Fruit fly (Drosophila melanogaster) whole organism, embryonic: ENCODE measurements around the gene Kdm3.

Source experiments
- Asciz ChIP-seq: fragments of 200-800 bp; sonication (Bioruptor generic); optimal IDR thresholded peaks from 2 replicates; lab custom pipeline; 2017; ENCODE audit warnings: missing biosample characterization, mild to moderate bottlenecking, missing genetic modification characterization, missing genetic modification reagents
- B-H2 ChIP-seq: fragments of 200-800 bp; sonication (Bioruptor generic); optimal IDR thresholded peaks from 2 replicates; lab custom pipeline; 2018; ENCODE audit warnings: missing biosample characterization, mild to moderate bottlenecking, missing genetic modification characterization
- CG10147 ChIP-seq: fragments of 200-800 bp; sonication (Bioruptor generic); optimal IDR thresholded peaks from 2 replicates; lab custom pipeline; 2019; ENCODE audit warnings: missing biosample characterization, mild to moderate bottlenecking, missing genetic modification characterization, moderate library complexity
- CG10209 ChIP-seq: fragments of 200-800 bp; sonication (Bioruptor generic); optimal IDR thresholded peaks from 3 replicates; lab custom pipeline; 2017; ENCODE audit warnings: missing biosample characterization, mild to moderate bottlenecking, missing genetic modification characterization, missing genetic modification reagents
- CG10321 ChIP-seq: fragments of 200-800 bp; sonication (Bioruptor generic); IDR thresholded peaks from 2 replicates; pipeline ENCODE4 v1.3.6; 2022; ENCODE audit warnings: missing biosample characterization, missing genetic modification characterization
- CG10431 ChIP-seq: fragments of 200-800 bp; sonication (Bioruptor generic); optimal IDR thresholded peaks from 3 replicates; lab custom pipeline; 2018; ENCODE audit warnings: missing biosample characterization, mild to moderate bottlenecking, missing genetic modification characterization
- CG10462 ChIP-seq: fragments of 200-800 bp; sonication (Bioruptor generic); optimal IDR thresholded peaks from 2 replicates; lab custom pipeline; 2016; ENCODE audit warnings: missing biosample characterization, missing genetic modification characterization
- CG11504 ChIP-seq: fragments of 200-800 bp; sonication (Bioruptor generic); optimal IDR thresholded peaks from 3 replicates; lab custom pipeline; 2019; ENCODE audit warnings: missing biosample characterization, mild to moderate bottlenecking, missing genetic modification characterization, moderate library complexity
- CG12391 ChIP-seq: fragments of 200-800 bp; sonication (Bioruptor generic); optimal IDR thresholded peaks from 3 replicates; lab custom pipeline; 2018; ENCODE audit warnings: missing biosample characterization, mild to moderate bottlenecking, missing genetic modification characterization, moderate library complexity
- CG15269 ChIP-seq: fragments of 200-800 bp; sonication (Bioruptor generic); optimal IDR thresholded peaks from 2 replicates; lab custom pipeline; 2018; ENCODE audit warnings: missing biosample characterization, mild to moderate bottlenecking, missing genetic modification characterization, moderate library complexity
- CG16815 ChIP-seq: fragments of 200-800 bp; sonication (Bioruptor generic); optimal IDR thresholded peaks from 3 replicates; lab custom pipeline; 2017; ENCODE audit warnings: missing biosample characterization, mild to moderate bottlenecking, missing genetic modification characterization
- CG17359 ChIP-seq: fragments of 200-800 bp; sonication (Bioruptor generic); optimal IDR thresholded peaks from 3 replicates; lab custom pipeline; 2018; ENCODE audit warnings: missing biosample characterization, mild to moderate bottlenecking, missing genetic modification characterization, moderate library complexity
- CG1832 ChIP-seq: fragments of 200-800 bp; sonication (Bioruptor generic); optimal IDR thresholded peaks from 2 replicates; lab custom pipeline; 2017; ENCODE audit warnings: missing biosample characterization, mild to moderate bottlenecking, missing genetic modification characterization, inconsistent platforms
- CG32767 ChIP-seq: fragments of 200-800 bp; sonication (Bioruptor generic); IDR thresholded peaks from 2 replicates; pipeline ENCODE4 v1.3.6; 2022; ENCODE audit warnings: missing biosample characterization, missing genetic modification characterization
- CG4854 ChIP-seq: fragments of 200-800 bp; sonication (Bioruptor generic); optimal IDR thresholded peaks from 2 replicates; lab custom pipeline; 2016; ENCODE audit warnings: missing biosample characterization, missing genetic modification characterization, inconsistent platforms
- CG7271 ChIP-seq: fragments of 200-800 bp; sonication (Bioruptor generic); optimal IDR thresholded peaks from 2 replicates; lab custom pipeline; 2018; ENCODE audit warnings: missing biosample characterization, mild to moderate bottlenecking, missing genetic modification characterization, moderate library complexity
- CG8290 ChIP-seq, 3 experiments: fragments of 200-800 bp; sonication (Bioruptor generic); optimal IDR thresholded peaks; 2 replicates each; lab custom pipeline; 2016 to 2019; ENCODE audit warnings: missing biosample characterization in 3 of 3, missing genetic modification characterization in 3 of 3, mild to moderate bottlenecking in 2 of 3, moderate library complexity in 1 of 3
- D ChIP-seq, 2 experiments: fragments of 200-800 bp in 1 of 2; fragments of >200 bp in 1 of 2; sonication (Bioruptor generic) in 1 of 2; optimal IDR thresholded peaks; 2 replicates in 1 of 2; 3 replicates in 1 of 2; lab custom pipeline; 2017; ENCODE audit warnings: mild to moderate bottlenecking in 1 of 2, missing biosample characterization in 1 of 2, missing genetic modification characterization in 1 of 2, missing genetic modification reagents in 1 of 2
- Dref ChIP-seq: fragments of 200-800 bp; sonication (Bioruptor generic); IDR thresholded peaks from 2 replicates; pipeline ENCODE4 v1.3.6; 2022; ENCODE audit warnings: missing biosample characterization, missing genetic modification characterization
- ERR ChIP-seq: fragments of 200-800 bp; sonication (Bioruptor generic); optimal IDR thresholded peaks from 2 replicates; lab custom pipeline; 2016; ENCODE audit warnings: missing biosample characterization, missing genetic modification characterization
- Hmr ChIP-seq: fragments of 200-800 bp; sonication (Bioruptor generic); optimal IDR thresholded peaks from 3 replicates; lab custom pipeline; 2017; ENCODE audit warnings: mild to moderate bottlenecking, missing biosample characterization, missing genetic modification reagents, missing genetic modification characterization
- Hr78 ChIP-seq, 2 experiments: fragments of 200-800 bp in 1 of 2; fragments of >200 bp in 1 of 2; sonication (Bioruptor generic) in 1 of 2; optimal IDR thresholded peaks; 2 replicates each; lab custom pipeline; 2017 to 2019; ENCODE audit warnings: missing biosample characterization in 2 of 2, missing genetic modification characterization in 2 of 2, mild to moderate bottlenecking in 1 of 2, moderate library complexity in 1 of 2
- Kr ChIP-seq: fragments of 200-800 bp; sonication (Bioruptor generic); optimal IDR thresholded peaks from 2 replicates; lab custom pipeline; 2017; ENCODE audit warnings: missing biosample characterization, mild to moderate bottlenecking, missing genetic modification characterization
- Lim3 ChIP-seq: fragments of 200-800 bp; sonication (Bioruptor generic); IDR thresholded peaks from 2 replicates; pipeline ENCODE4 v1.3.6; 2022; ENCODE audit warnings: missing biosample characterization, missing genetic modification characterization
- NK7.1 ChIP-seq: fragments of 200-800 bp; sonication (Bioruptor generic); optimal IDR thresholded peaks from 3 replicates; lab custom pipeline; 2016; ENCODE audit warnings: missing biosample characterization, missing genetic modification characterization
- Pdp1 ChIP-seq, 2 experiments: fragments of 200-800 bp; sonication (Bioruptor generic); optimal IDR thresholded peaks; 3 replicates each; lab custom pipeline; 2016; ENCODE audit warnings: missing biosample characterization in 2 of 2, missing genetic modification characterization in 2 of 2, mild to moderate bottlenecking in 1 of 2, moderate library complexity in 1 of 2
- Poxn ChIP-seq: fragments of 200-800 bp; sonication (Bioruptor generic); IDR thresholded peaks from 2 replicates; pipeline ENCODE4 v1.3.6; 2022; ENCODE audit warnings: missing biosample characterization, missing genetic modification characterization
- Ssrp ChIP-seq: fragments of 200-800 bp; sonication (Bioruptor generic); optimal IDR thresholded peaks from 2 replicates; lab custom pipeline; 2018; ENCODE audit warnings: missing biosample characterization, mild to moderate bottlenecking, missing genetic modification characterization, moderate library complexity
- Vsx1 ChIP-seq: fragments of 200-800 bp; sonication (Bioruptor generic); optimal IDR thresholded peaks from 2 replicates; lab custom pipeline; 2017; ENCODE audit warnings: missing biosample characterization, mild to moderate bottlenecking, missing genetic modification characterization, missing genetic modification reagents
- az2 ChIP-seq: fragments of 200-800 bp; sonication (Bioruptor generic); optimal IDR thresholded peaks from 3 replicates; lab custom pipeline; 2016; ENCODE audit warnings: missing biosample characterization, missing genetic modification characterization
- bcd ChIP-seq: fragments of 200-800 bp; sonication (Bioruptor generic); optimal IDR thresholded peaks from 2 replicates; lab custom pipeline; 2017; ENCODE audit warnings: missing biosample characterization, mild to moderate bottlenecking, missing genetic modification characterization
- cato ChIP-seq: fragments of 200-800 bp; sonication (Bioruptor generic); optimal IDR thresholded peaks from 2 replicates; lab custom pipeline; 2016; ENCODE audit warnings: missing biosample characterization, missing genetic modification characterization, borderline replicate concordance
- croc ChIP-seq: fragments of 200-800 bp; sonication (Bioruptor generic); conservative IDR thresholded peaks from 3 replicates; pipeline ENCODE4 v1.3.6; 2022; ENCODE audit warnings: missing biosample characterization, missing genetic modification characterization
- crol ChIP-seq: fragments of 200-800 bp; sonication (Bioruptor generic); IDR thresholded peaks from 2 replicates; pipeline ENCODE4 v1.3.6; 2022; ENCODE audit warnings: missing biosample characterization, missing genetic modification characterization
- danr ChIP-seq: fragments of 200-800 bp; sonication (Bioruptor generic); IDR thresholded peaks from 2 replicates; pipeline ENCODE4 v1.3.6; 2022; ENCODE audit warnings: missing biosample characterization, missing genetic modification characterization
- maf-S ChIP-seq: fragments of 200-800 bp; sonication (Bioruptor generic); optimal IDR thresholded peaks from 2 replicates; lab custom pipeline; 2016; ENCODE audit warnings: missing biosample characterization, missing genetic modification characterization
- nerfin-1 ChIP-seq: fragments of 200-800 bp; sonication (Bioruptor generic); optimal IDR thresholded peaks from 3 replicates; lab custom pipeline; 2019; ENCODE audit warnings: missing biosample characterization, mild to moderate bottlenecking, missing genetic modification characterization, moderate library complexity
- nom ChIP-seq: fragments of 200-800 bp; sonication (Bioruptor generic); optimal IDR thresholded peaks from 2 replicates; lab custom pipeline; 2017; ENCODE audit warnings: missing biosample characterization, missing genetic modification characterization, mild to moderate bottlenecking, moderate library complexity, missing genetic modification reagents
- oc ChIP-seq: fragments of 200-800 bp; sonication (Bioruptor generic); optimal IDR thresholded peaks from 2 replicates; lab custom pipeline; 2018; ENCODE audit warnings: missing biosample characterization, mild to moderate bottlenecking, missing genetic modification characterization, moderate library complexity
- p53 ChIP-seq: fragments of 200-800 bp; sonication (Bioruptor generic); optimal IDR thresholded peaks from 2 replicates; lab custom pipeline; 2016; ENCODE audit warnings: missing biosample characterization, missing genetic modification characterization
- pnt ChIP-seq: fragments of 200-800 bp; sonication (Bioruptor generic); optimal IDR thresholded peaks from 3 replicates; lab custom pipeline; 2016; ENCODE audit warnings: missing biosample characterization, missing genetic modification characterization
- ranshi ChIP-seq: fragments of 200-800 bp; sonication (Bioruptor generic); IDR thresholded peaks from 2 replicates; pipeline ENCODE4 v1.3.6; 2022; ENCODE audit warnings: missing biosample characterization, missing genetic modification characterization
- scrt ChIP-seq: fragments of 200-800 bp; sonication (Bioruptor generic); optimal IDR thresholded peaks from 2 replicates; lab custom pipeline; 2018; ENCODE audit warnings: missing biosample characterization, mild to moderate bottlenecking, missing genetic modification characterization, moderate library complexity
- sens ChIP-seq: fragments of 200-800 bp; sonication (Bioruptor generic); peaks from one replicate; lab custom pipeline; 2016; ENCODE audit warnings: missing biosample characterization, missing genetic modification characterization
- sim ChIP-seq: fragments of 200-800 bp; sonication (Bioruptor generic); IDR thresholded peaks from 2 replicates; pipeline ENCODE4 v1.3.6; 2022; ENCODE audit warnings: missing biosample characterization, missing genetic modification characterization
- sisA ChIP-seq: fragments of 200-800 bp; sonication (Bioruptor generic); IDR thresholded peaks from 2 replicates; pipeline ENCODE4 v1.3.6; 2022; ENCODE audit warnings: missing biosample characterization, missing genetic modification characterization
- so ChIP-seq: fragments of 200-800 bp; sonication (Bioruptor generic); IDR thresholded peaks from 3 replicates; pipeline ENCODE4 v1.3.6; 2022; ENCODE audit warnings: missing biosample characterization, missing genetic modification characterization
- tll ChIP-seq, 2 experiments: fragments of 200-800 bp in 1 of 2; fragments of >200 bp in 1 of 2; sonication (Bioruptor generic) in 1 of 2; optimal IDR thresholded peaks; 2 replicates each; lab custom pipeline; 2017 to 2019; ENCODE audit warnings: missing biosample characterization in 2 of 2, missing genetic modification characterization in 2 of 2, mild to moderate bottlenecking in 1 of 2, moderate library complexity in 1 of 2

Gene Kdm3

dm6 chr3R:9555334-9555974, 39.6 kb downstream of the Kdm3 start, which contains the start of the genes CG9386 and BckdhA (continued):
- TF ChIP-seq CG32767 (GFP tag; lab: Robert Waterston, UW): 0 out of 2 replicates have a peak, but pooled peaks have one; percentile 38
- TF ChIP-seq Pdp1 (GFP tag; optimal IDR thresholded peaks at IDR 0.05; lab: Kevin White, UChicago): peak; percentile 54 to 99
- peak; percentile 73 for TF ChIP-seq CG12391 (tag; lab: Kevin White, UChicago)
- no peak for TF ChIP-seq croc (GFP tag; lab: Robert Waterston, UW)
- no peak for TF ChIP-seq CG16815 (GFP tag; lab: Kevin White, UChicago)
- no peak for TF ChIP-seq p53 (GFP tag; lab: Kevin White, UChicago)
- no peak for TF ChIP-seq Vsx1 (GFP tag; lab: Kevin White, UChicago)
- no peak for TF ChIP-seq sim (GFP tag; lab: Robert Waterston, UW)
- no peak for TF ChIP-seq CG10321 (GFP tag; lab: Robert Waterston, UW)
- peak; percentile 21 for TF ChIP-seq bcd (GFP tag; lab: Kevin White, UChicago)
- TF ChIP-seq CG8290 (GFP tag; optimal IDR thresholded peaks at IDR 0.05; lab: Kevin White, UChicago): peak; percentile 61
- peak; percentile 53 to 82 for TF ChIP-seq CG8290 (tag; optimal IDR thresholded peaks at IDR 0.05; lab: Kevin White, UChicago)
- peak; percentile 42 for TF ChIP-seq CG10147 (GFP tag; lab: Kevin White, UChicago)
- TF ChIP-seq sisA: no peak
- TF ChIP-seq D (optimal IDR thresholded peaks at IDR 0.05; lab: Kevin White, UChicago): no peak
- no peak for TF ChIP-seq D (GFP tag; optimal IDR thresholded peaks at IDR 0.05; lab: Kevin White, UChicago)
- peak; percentile 71 for TF ChIP-seq sens (GFP tag; lab: Kevin White, UChicago)
- TF ChIP-seq Hr78 (GFP tag; optimal IDR thresholded peaks at IDR 0.05; lab: Kevin White, UChicago): no peak
- TF ChIP-seq CG1832: no peak
- TF ChIP-seq nerfin-1 (tag; lab: Kevin White, UChicago): peak; percentile 42
- peak; percentile 70 for TF ChIP-seq Dref (GFP tag; lab: Robert Waterston, UW)
- peak; percentile 37 for TF ChIP-seq az2 (GFP tag; lab: Kevin White, UChicago)
- TF ChIP-seq NK7.1 (GFP tag; lab: Kevin White, UChicago): no peak
- no peak for TF ChIP-seq danr (GFP tag; lab: Robert Waterston, UW)
- no peak for TF ChIP-seq crol (GFP tag; lab: Robert Waterston, UW)
- TF ChIP-seq CG10462 (GFP tag; lab: Kevin White, UChicago): no peak
- TF ChIP-seq B-H2 (GFP tag; lab: Kevin White, UChicago): peak; percentile 45
- TF ChIP-seq CG10209 (GFP tag; lab: Kevin White, UChicago): peak; percentile 32
- TF ChIP-seq Poxn: no peak
- TF ChIP-seq CG11504: no peak
- TF ChIP-seq maf-S (GFP tag; lab: Kevin White, UChicago): peak; percentile 46
- no peak for TF ChIP-seq Asciz (GFP tag; lab: Kevin White, UChicago)
- TF ChIP-seq ranshi (GFP tag; lab: Robert Waterston, UW): 0 out of 2 replicates have a peak, but pooled peaks have one; percentile 26
- TF ChIP-seq cato (GFP tag; lab: Kevin White, UChicago): peak; percentile 17
- TF ChIP-seq Kr: no peak
- TF ChIP-seq Lim3: no peak
- no peak for TF ChIP-seq CG4854 (GFP tag; lab: Kevin White, UChicago)
- peak; percentile 42 for TF ChIP-seq Hmr (GFP tag; lab: Kevin White, UChicago)
- no peak for TF ChIP-seq ERR
- TF ChIP-seq CG15269 (tag; lab: Kevin White, UChicago): no peak
- TF ChIP-seq tll (GFP tag; optimal IDR thresholded peaks at IDR 0.05; lab: Kevin White, UChicago): no peak
- no peak for TF ChIP-seq oc
- no peak for TF ChIP-seq nom (GFP tag; lab: Kevin White, UChicago)
- peak; percentile 34 for TF ChIP-seq pnt
- no peak for TF ChIP-seq CG10431 (GFP tag; lab: Kevin White, UChicago)
- no peak for TF ChIP-seq CG7271
- no peak for TF ChIP-seq so (GFP tag; lab: Robert Waterston, UW)
- TF ChIP-seq CG17359 (tag; lab: Kevin White, UChicago): peak; percentile 32
- peak; percentile 35 for TF ChIP-seq Ssrp (tag; lab: Kevin White, UChicago)
- peak; percentile 49 for TF ChIP-seq scrt (GFP tag; lab: Kevin White, UChicago)
